Fruit fly (Drosophila melanogaster) whole organism, wandering third instar larva: Measurements from ENCODE around the gene CG44085.

Experiments
- Dfd ChIP-seq: fragments of >200 bp; optimal IDR thresholded peaks from 2 replicates; lab custom pipeline; 2017; ENCODE audit warnings: missing biosample characterization, missing genetic modification characterization
- Hr78 ChIP-seq: fragments of >200 bp; optimal IDR thresholded peaks from 2 replicates; lab custom pipeline; 2017; ENCODE audit warnings: missing biosample characterization, missing genetic modification characterization
- Hr83 ChIP-seq: fragments of 200-300 bp; sonication (Bioruptor generic); optimal IDR thresholded peaks from 2 replicates; lab custom pipeline; 2016; ENCODE audit warnings: missing biosample characterization, mild to moderate bottlenecking, missing genetic modification characterization, moderate library complexity; ENCODE audit not compliant: poor library complexity, severe bottlenecking
- brk ChIP-seq: fragments of 200-800 bp; sonication (Bioruptor generic); optimal IDR thresholded peaks from 2 replicates; lab custom pipeline; 2016; ENCODE audit warnings: missing biosample characterization, mild to moderate bottlenecking, missing genetic modification characterization
- psq ChIP-seq: fragments of 200-800 bp; sonication (Bioruptor generic); optimal IDR thresholded peaks from 3 replicates; lab custom pipeline; 2017; ENCODE audit warnings: missing biosample characterization, mild to moderate bottlenecking, missing genetic modification characterization, moderate library complexity
- usp ChIP-seq: fragments of >200 bp; optimal IDR thresholded peaks from 2 replicates; lab custom pipeline; 2017; ENCODE audit warnings: missing biosample characterization, missing genetic modification characterization

- TF ChIP-seq Dfd (GFP tag; lab: Kevin White, UChicago) (no peak), brk (GFP tag; lab: Kevin White, UChicago) (no peak), Hr83 (GFP tag; lab: Kevin White, UChicago) (no peak), Hr78 (GFP tag; lab: Kevin White, UChicago) (no peak), psq (GFP tag; lab: Kevin White, UChicago) (no peak), usp (GFP tag; lab: Kevin White, UChicago) (no peak)
These were observed 25.0 kb downstream of the CG44085 start for dm6 chr2L:13285791-13286190.
